Worm (Caenorhabditis elegans) whole organism, L2 larva: ENCODE results near the gene R08D7.5.

ENCODE experiments used
- C34F6.9 ChIP-seq: fragments of 150-350 bp; optimal IDR thresholded peaks from 2 replicates; lab custom pipeline; 2014; ENCODE audit warnings: missing biosample characterization, missing genetic modification characterization
- F13H6.1 ChIP-seq: sonication (generic microtip); optimal IDR thresholded peaks from 2 replicates; lab custom pipeline; 2016; ENCODE audit warnings: missing genetic modification characterization, missing compliant biosample characterization
- Y55F3AM.14 ChIP-seq: fragments of 200-800 bp; sonication (Bioruptor generic); optimal IDR thresholded peaks from 2 replicates; lab custom pipeline; 2018; ENCODE audit warnings: mild to moderate bottlenecking, missing genetic modification characterization, missing compliant biosample characterization
- ZK546.5 ChIP-seq: sonication (generic microtip); optimal IDR thresholded peaks from 2 replicates; lab custom pipeline; 2017; ENCODE audit warnings: missing biosample characterization, missing genetic modification characterization
- ama-1 ChIP-seq: fragments of 150-350 bp; optimal IDR thresholded peaks from 2 replicates; lab custom pipeline; 2018; ENCODE audit warnings: inconsistent platforms
- ceh-16 ChIP-seq: fragments of 150-350 bp; optimal IDR thresholded peaks from 2 replicates; lab custom pipeline; 2014; ENCODE audit warnings: missing biosample characterization, missing genetic modification characterization
- crh-2 ChIP-seq: sonication (generic microtip); optimal IDR thresholded peaks from 2 replicates; lab custom pipeline; 2017; ENCODE audit warnings: missing biosample characterization, missing genetic modification characterization
- dmd-4 ChIP-seq: sonication (generic microtip); optimal IDR thresholded peaks from 2 replicates; lab custom pipeline; 2017; ENCODE audit warnings: missing biosample characterization, missing genetic modification characterization
- egl-27 ChIP-seq: sonication (generic microtip); optimal IDR thresholded peaks from 3 replicates; lab custom pipeline; 2017; ENCODE audit warnings: missing biosample characterization, missing genetic modification reagents, missing genetic modification characterization
- elt-1 ChIP-seq: fragments of 150-350 bp; optimal IDR thresholded peaks from 2 replicates; lab custom pipeline; 2014; ENCODE audit warnings: missing biosample characterization, missing genetic modification characterization
- elt-3 ChIP-seq: sonication (generic microtip); optimal IDR thresholded peaks from 2 replicates; lab custom pipeline; 2017; ENCODE audit warnings: missing biosample characterization, missing genetic modification characterization
- fos-1 ChIP-seq: fragments of 150-350 bp; optimal IDR thresholded peaks from 2 replicates; lab custom pipeline; 2014; ENCODE audit warnings: missing biosample characterization, missing genetic modification characterization
- gmeb-1 ChIP-seq: fragments of 150-350 bp; optimal IDR thresholded peaks from 2 replicates; lab custom pipeline; 2014; ENCODE audit warnings: missing biosample characterization, missing genetic modification characterization
- lin-11 ChIP-seq: fragments of 150-350 bp; sonication (generic microtip); optimal IDR thresholded peaks from 2 replicates; lab custom pipeline; 2014; ENCODE audit warnings: missing biosample characterization, missing genetic modification characterization, inconsistent platforms, mixed read lengths
- lin-39 ChIP-seq: fragments of 150-350 bp; optimal IDR thresholded peaks from 2 replicates; lab custom pipeline; 2014; ENCODE audit warnings: missing biosample characterization, missing genetic modification reagents, missing genetic modification characterization
- mab-5 ChIP-seq: fragments of 150-350 bp; optimal IDR thresholded peaks from 2 replicates; lab custom pipeline; 2014; ENCODE audit warnings: missing biosample characterization, missing genetic modification characterization
- mdl-1 ChIP-seq, 2 experiments: fragments of 150-350 bp in 1 of 2; sonication (generic microtip) in 1 of 2; optimal IDR thresholded peaks; 2 replicates each; lab custom pipeline; 2017; ENCODE audit warnings: missing biosample characterization in 2 of 2, missing genetic modification characterization in 2 of 2
- nhr-10 ChIP-seq: sonication (generic microtip); optimal IDR thresholded peaks from 2 replicates; lab custom pipeline; 2017; ENCODE audit warnings: missing biosample characterization, missing genetic modification characterization
- nhr-11 ChIP-seq: fragments of 150-350 bp; optimal IDR thresholded peaks from 2 replicates; lab custom pipeline; 2014; ENCODE audit warnings: missing biosample characterization, missing genetic modification characterization
- nhr-12 ChIP-seq: fragments of 150-350 bp; optimal IDR thresholded peaks from 2 replicates; lab custom pipeline; 2014; ENCODE audit warnings: missing biosample characterization, missing genetic modification characterization
- nhr-129 ChIP-seq: fragments of 150-350 bp; optimal IDR thresholded peaks from 2 replicates; lab custom pipeline; 2014; ENCODE audit warnings: missing biosample characterization, missing genetic modification characterization
- nhr-21 ChIP-seq: fragments of 150-350 bp; optimal IDR thresholded peaks from 2 replicates; lab custom pipeline; 2014; ENCODE audit warnings: missing biosample characterization, missing genetic modification characterization
- nhr-23 ChIP-seq: fragments of 150-350 bp; optimal IDR thresholded peaks from 2 replicates; lab custom pipeline; 2014; ENCODE audit warnings: missing biosample characterization, missing genetic modification reagents, missing genetic modification characterization
- nhr-237 ChIP-seq: fragments of 150-350 bp; optimal IDR thresholded peaks from 2 replicates; lab custom pipeline; 2014; ENCODE audit warnings: missing biosample characterization, missing genetic modification characterization
- nhr-25 ChIP-seq: fragments of 150-350 bp; sonication (generic microtip); optimal IDR thresholded peaks from 3 replicates; lab custom pipeline; 2014; ENCODE audit warnings: missing biosample characterization, missing genetic modification characterization
- nhr-77 ChIP-seq: fragments of 150-350 bp; optimal IDR thresholded peaks from 2 replicates; lab custom pipeline; 2014; ENCODE audit warnings: missing biosample characterization, missing genetic modification characterization
- peb-1 ChIP-seq: fragments of 150-350 bp; optimal IDR thresholded peaks from 2 replicates; lab custom pipeline; 2014; ENCODE audit warnings: missing biosample characterization, missing genetic modification characterization
- skn-1 ChIP-seq: sonication (generic microtip); optimal IDR thresholded peaks from 2 replicates; lab custom pipeline; 2017; ENCODE audit warnings: missing biosample characterization, missing genetic modification characterization
- sma-9 ChIP-seq, 2 experiments: fragments of 150-350 bp in 1 of 2; sonication (generic microtip) in 1 of 2; optimal IDR thresholded peaks; 2 replicates each; lab custom pipeline; 2014 to 2016; ENCODE audit warnings: missing genetic modification characterization in 2 of 2, mild to moderate bottlenecking in 1 of 2, missing biosample characterization in 1 of 2, missing compliant biosample characterization in 1 of 2, missing genetic modification reagents in 1 of 2, moderate library complexity in 1 of 2
- snpc-4 ChIP-seq: fragments of 150-350 bp; optimal IDR thresholded peaks from 2 replicates; lab custom pipeline; 2014; ENCODE audit warnings: missing biosample characterization, missing genetic modification characterization
- unc-39 ChIP-seq: fragments of 150-350 bp; optimal IDR thresholded peaks from 2 replicates; lab custom pipeline; 2014; ENCODE audit warnings: missing biosample characterization, missing genetic modification characterization
- unc-55 ChIP-seq: fragments of 150-350 bp; sonication (generic microtip); optimal IDR thresholded peaks from 3 replicates; lab custom pipeline; 2014; ENCODE audit warnings: missing biosample characterization, missing genetic modification reagents, missing genetic modification characterization
- unc-62 ChIP-seq: fragments of 150-350 bp; optimal IDR thresholded peaks from 2 replicates; lab custom pipeline; 2014; ENCODE audit warnings: missing biosample characterization, missing genetic modification reagents, missing genetic modification characterization
- zag-1 ChIP-seq: fragments of 150-350 bp; optimal IDR thresholded peaks from 2 replicates; lab custom pipeline; 2014; ENCODE audit warnings: missing biosample characterization, missing genetic modification characterization
- ztf-1 ChIP-seq: fragments of 200-800 bp; sonication (Bioruptor generic); conservative IDR thresholded peaks from 2 replicates; pipeline ENCODE4 v1.3.6; 2022; ENCODE audit warnings: missing genetic modification characterization, missing compliant biosample characterization
- ztf-11 ChIP-seq: sonication (generic microtip); optimal IDR thresholded peaks from 2 replicates; lab custom pipeline; 2017; ENCODE audit warnings: missing biosample characterization, missing genetic modification characterization

R08D7.5 gene

ce11 chrIII:8956146-8956646, 17.7 kb upstream of the R08D7.5 start, which contains the start of the genes ZK643.5 and ZK643.2 (continued):
- no peak for TF ChIP-seq elt-1
- peak; percentile 75 for TF ChIP-seq sma-9 (GFP tag; optimal IDR thresholded peaks at IDR 0.05; lab: Kevin White, UChicago)
- no peak for TF ChIP-seq sma-9 (tag; optimal IDR thresholded peaks at IDR 0.05; lab: Kevin White, UChicago)
- no peak for TF ChIP-seq skn-1
- TF ChIP-seq ztf-11 (tag; lab: Kevin White, UChicago): no peak
- TF ChIP-seq nhr-237 (tag; lab: Kevin White, UChicago): no peak
- no peak for TF ChIP-seq nhr-12 (tag; lab: Kevin White, UChicago)
- TF ChIP-seq mab-5 (tag; lab: Kevin White, UChicago): peak; percentile 52
- TF ChIP-seq nhr-129 (tag; lab: Kevin White, UChicago): no peak
- no peak for TF ChIP-seq Y55F3AM.14 (GFP tag; lab: Kevin White, UChicago)
- no peak for TF ChIP-seq elt-3 (tag; lab: Kevin White, UChicago)
- peak; percentile 72 for TF ChIP-seq gmeb-1 (tag; lab: Kevin White, UChicago)
- TF ChIP-seq nhr-25 (tag; lab: Kevin White, UChicago): no peak
- TF ChIP-seq lin-39 (tag; lab: Kevin White, UChicago): no peak
- no peak for TF ChIP-seq nhr-77 (tag; lab: Kevin White, UChicago)
- peak; percentile 7 for TF ChIP-seq lin-11 (tag; lab: Kevin White, UChicago)
- TF ChIP-seq C34F6.9: peak; percentile 79
- TF ChIP-seq zag-1 (tag; lab: Kevin White, UChicago): peak; percentile 4

DNA sequence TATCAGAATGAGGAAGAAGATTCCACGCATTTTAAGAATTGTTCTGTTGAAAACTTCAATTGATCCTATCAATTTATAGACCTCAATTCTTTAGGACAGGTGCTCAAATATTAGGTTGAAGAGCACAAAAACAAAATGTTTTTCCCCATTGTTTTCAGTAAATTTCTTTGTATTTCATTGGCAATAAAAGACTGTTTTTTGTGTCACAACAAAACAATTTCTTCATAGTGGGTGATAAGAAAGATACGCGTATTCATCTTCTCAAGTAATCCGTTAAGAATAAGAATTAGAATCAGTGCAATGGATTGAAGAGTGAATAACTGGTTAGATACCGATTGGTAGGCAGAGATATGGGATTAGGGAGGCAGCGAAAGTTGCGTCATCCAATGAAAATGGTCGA, 13.3 kb upstream of the R08D7.5 start, which contains the start of gene ZK643.6:
Gene ZK643.6 (minus strand): TSS at position 101 of the 400 bp plus-strand sequence.
- no peak for TF ChIP-seq nhr-10 (tag; lab: Kevin White, UChicago)
- no peak for TF ChIP-seq ZK546.5 (tag; lab: Kevin White, UChicago)
- no peak for TF ChIP-seq elt-1
- no peak for TF ChIP-seq ztf-1 (GFP tag; lab: Robert Waterston, UW)
- TF ChIP-seq egl-27 (tag; lab: Kevin White, UChicago): no peak
- no peak for TF ChIP-seq ceh-16 (tag; lab: Kevin White, UChicago)

- TF ChIP-seq unc-55 (GFP tag; lab: Kevin White, UChicago) (no peak), gmeb-1 (tag; lab: Kevin White, UChicago) (no peak), crh-2 (tag; lab: Kevin White, UChicago) (no peak), snpc-4 (tag; lab: Kevin White, UChicago) (no peak), C34F6.9 (no peak), unc-62 (no peak), F13H6.1 (tag; lab: Kevin White, UChicago) (no peak), nhr-25 (tag; lab: Kevin White, UChicago) (no peak), nhr-23 (tag; lab: Kevin White, UChicago) (no peak), nhr-11 (tag; lab: Kevin White, UChicago) (no peak), fos-1 (tag; lab: Kevin White, UChicago) (no peak), ceh-16 (tag; lab: Kevin White, UChicago) (no peak), unc-39 (tag; lab: Kevin White, UChicago) (no peak), mdl-1 (tag; optimal IDR thresholded peaks at IDR 0.05; lab: Kevin White, UChicago) (no peak), zag-1 (tag; lab: Kevin White, UChicago) (no peak), elt-1 (no peak)
Observed at ce11 chrIII:8961993-8962392, 11.9 kb upstream of the R08D7.5 start, which contains the start of gene grl-25. Gene grl-25 (plus strand): TSS chrIII:8962293.

DNA sequence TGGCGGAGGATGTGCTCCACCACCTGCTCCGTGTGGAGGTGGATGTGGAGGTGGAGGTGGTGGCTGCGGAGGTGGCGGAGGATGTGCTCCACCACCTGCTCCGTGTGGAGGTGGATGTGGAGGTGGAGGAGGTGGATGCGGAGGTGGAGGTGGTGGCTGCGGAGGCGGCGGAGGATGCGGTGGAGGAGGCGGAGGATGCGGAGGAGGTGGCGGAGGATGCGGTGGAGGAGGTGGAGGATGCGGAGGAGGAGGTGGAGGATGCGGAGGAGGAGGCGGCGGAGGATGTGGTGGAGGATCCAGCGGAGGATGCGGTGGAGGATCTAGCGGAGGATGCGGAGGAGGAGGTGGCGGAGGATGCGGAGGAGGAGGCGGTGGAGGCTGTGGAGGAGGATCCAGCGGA, 11.5 kb upstream of the R08D7.5 start:
- TF ChIP-seq gmeb-1 (tag; lab: Kevin White, UChicago): no peak
- TF ChIP-seq ztf-11 (tag; lab: Kevin White, UChicago): no peak
- no peak for TF ChIP-seq dmd-4
- TF ChIP-seq nhr-21 (tag; lab: Kevin White, UChicago): no peak
- TF ChIP-seq peb-1 (tag; lab: Kevin White, UChicago): no peak
- TF ChIP-seq ZK546.5 (tag; lab: Kevin White, UChicago): no peak
- no peak for TF ChIP-seq ama-1 (lab: Kevin White, UChicago)
- no peak for TF ChIP-seq ceh-16 (tag; lab: Kevin White, UChicago)
